Fruit fly (Drosophila melanogaster): ENCODE results near the gene kmr.
A peak's percentile ranks its signal among the peaks of the same experiment; 100 is the strongest.

kmr gene

dm6 chr3R:13715012-13715673 lies at the start of gene kmr (continued):
- TF ChIP-seq CrebB (tag; optimal IDR thresholded peaks at IDR 0.05) = peak; percentile 62
- TF ChIP-seq CG30431 (GFP tag; optimal IDR thresholded peaks at IDR 0.05) = no peak
- TF ChIP-seq CTCF (GFP tag; optimal IDR thresholded peaks at IDR 0.05) = peak; percentile 37
- peak; percentile 63 for TF ChIP-seq sug (tag; optimal IDR thresholded peaks at IDR 0.05)
- no peak for TF ChIP-seq en (GFP tag; optimal IDR thresholded peaks at IDR 0.05)
- peak; percentile 69 for TF ChIP-seq CG6854 (GFP tag; optimal IDR thresholded peaks at IDR 0.05)
- TF ChIP-seq CG1602 (GFP tag; optimal IDR thresholded peaks at IDR 0.05) = no peak
- peak; percentile 50 for TF ChIP-seq odd (GFP tag; optimal IDR thresholded peaks at IDR 0.05)
- TF ChIP-seq CG17829 (tag; optimal IDR thresholded peaks at IDR 0.05) = peak; percentile 41
- TF ChIP-seq zfh1 (GFP tag; IDR thresholded peaks at IDR 0.05) = no peak; the same call in 2 of the 3 replicates
- TF ChIP-seq Gsc (GFP tag; IDR thresholded peaks at IDR 0.05) = no peak
- TF ChIP-seq Oaz (GFP tag; IDR thresholded peaks at IDR 0.05) = no peak
- no peak for TF ChIP-seq Tbp (GFP tag; optimal IDR thresholded peaks at IDR 0.05)
- TF ChIP-seq Ravus (GFP tag; IDR thresholded peaks at IDR 0.05) = no peak
- TF ChIP-seq pnt (GFP tag; optimal IDR thresholded peaks at IDR 0.05) = peak; percentile 5
- TF ChIP-seq gsb-n (tag; optimal IDR thresholded peaks at IDR 0.05) = no peak
- TF ChIP-seq CG6813 (GFP tag; optimal IDR thresholded peaks at IDR 0.05) = peak; percentile 39
- TF ChIP-seq MBD-R2 (GFP tag; IDR thresholded peaks at IDR 0.05) = peak; percentile 14; the same call in 1 of the 2 replicates
- no peak for TF ChIP-seq CG4404 (GFP tag; IDR thresholded peaks at IDR 0.05)
- TF ChIP-seq CG33213 (GFP tag; optimal IDR thresholded peaks at IDR 0.05) = peak; percentile 22
- TF ChIP-seq Atf3 (GFP tag; optimal IDR thresholded peaks at IDR 0.05) = no peak
- no peak for TF ChIP-seq BEAF-32 (GFP tag; optimal IDR thresholded peaks at IDR 0.05)
- 0 out of 2 replicates have a peak, but pooled peaks have one; percentile 43 for TF ChIP-seq unc-4 (GFP tag; IDR thresholded peaks at IDR 0.05; ENCODE audit: partially characterized antibody)
- TF ChIP-seq pzg (GFP tag; optimal IDR thresholded peaks at IDR 0.05) = no peak
- no peak for TF ChIP-seq insv (GFP tag; optimal IDR thresholded peaks at IDR 0.05)
- TF ChIP-seq btn (GFP tag; optimal IDR thresholded peaks at IDR 0.05) = no peak
- TF ChIP-seq HLHmδ (GFP tag; optimal IDR thresholded peaks at IDR 0.05) = peak; percentile 79
- peak; percentile 67; the same call in 1 of the 2 replicates for TF ChIP-seq bbx (GFP tag; IDR thresholded peaks at IDR 0.05; ENCODE audit: partially characterized antibody)
- TF ChIP-seq vvl (GFP tag; IDR thresholded peaks at IDR 0.05) = peak; percentile 65; the same call in 1 of the 2 replicates
- no peak for TF ChIP-seq gt (GFP tag; IDR thresholded peaks at IDR 0.05)
- TF ChIP-seq psq (GFP tag; optimal IDR thresholded peaks at IDR 0.05) = no peak
- no peak for TF ChIP-seq Lim3 (GFP tag; IDR thresholded peaks at IDR 0.05)
- TF ChIP-seq Ets97D (GFP tag; optimal IDR thresholded peaks at IDR 0.05) = no peak
- TF ChIP-seq Fer3 (tag; optimal IDR thresholded peaks at IDR 0.05) = peak; percentile 31
- no peak for TF ChIP-seq fru (optimal IDR thresholded peaks at IDR 0.05)
- peak; percentile 44 for TF ChIP-seq ac (GFP tag; optimal IDR thresholded peaks at IDR 0.05)
- no peak for TF ChIP-seq sens-2 (GFP tag; IDR thresholded peaks at IDR 0.05)
- no peak for TF ChIP-seq wor (GFP tag; IDR thresholded peaks at IDR 0.05)
- no peak for TF ChIP-seq schlank (tag; optimal IDR thresholded peaks at IDR 0.05)
- no peak for TF ChIP-seq CG12942 (GFP tag; optimal IDR thresholded peaks at IDR 0.05)
- TF ChIP-seq CG12299 (tag; optimal IDR thresholded peaks at IDR 0.05) = peak; percentile 56
- TF ChIP-seq lov (optimal IDR thresholded peaks at IDR 0.05) = no peak
- TF ChIP-seq lov (GFP tag; IDR thresholded peaks at IDR 0.05) = peak; percentile 57; the same call in 1 of the 3 replicates
- peak; percentile 59 for TF ChIP-seq caup (GFP tag; optimal IDR thresholded peaks at IDR 0.05; ENCODE audit: severe bottlenecking)
- no peak for TF ChIP-seq CG2889 (GFP tag; IDR thresholded peaks at IDR 0.05)
- no peak for TF ChIP-seq peb (GFP tag; IDR thresholded peaks at IDR 0.05)
- TF ChIP-seq Eip74EF (GFP tag; optimal IDR thresholded peaks at IDR 0.05) = peak in 1 of 2 experiments; percentile 36
- TF ChIP-seq CG11504 (tag; optimal IDR thresholded peaks at IDR 0.05) = peak; percentile 100
- no peak for TF ChIP-seq Fer2 (tag; optimal IDR thresholded peaks at IDR 0.05)
- 0 out of 3 replicates have a peak, but pooled peaks have one; percentile 22 for TF ChIP-seq CG7963 (GFP tag; IDR thresholded peaks at IDR 0.05; ENCODE audit: partially characterized antibody)
- TF ChIP-seq tin (GFP tag; optimal IDR thresholded peaks at IDR 0.05) = no peak
